Worm (Caenorhabditis elegans) whole organism, young adult: ENCODE measurements around the gene tag-164.

ENCODE experiments used
- B0035.1 ChIP-seq: sonication (generic microtip); optimal IDR thresholded peaks from 2 replicates; lab custom pipeline; 2016; ENCODE audit warnings: missing genetic modification characterization, mild to moderate bottlenecking, missing compliant biosample characterization, missing genotype, missing genetic modification reagents
- C17E4.6 ChIP-seq: fragments of 200-800 bp; sonication (Bioruptor generic); IDR thresholded peaks from 2 replicates; pipeline ENCODE4 v1.3.6; 2022; ENCODE audit warnings: missing genetic modification reagents, missing genetic modification characterization, missing compliant biosample characterization
- D2030.7 ChIP-seq: fragments of 200-800 bp; sonication (Bioruptor generic); IDR thresholded peaks from 2 replicates; pipeline ENCODE4 v1.3.6; 2022; ENCODE audit warnings: missing genetic modification reagents, missing genetic modification characterization, missing compliant biosample characterization
- F22D6.2 ChIP-seq: sonication (generic microtip); optimal IDR thresholded peaks from 2 replicates; lab custom pipeline; 2016; ENCODE audit warnings: mild to moderate bottlenecking, missing genetic modification characterization, missing compliant biosample characterization
- F55B11.4 ChIP-seq: sonication (generic microtip); optimal IDR thresholded peaks from 2 replicates; lab custom pipeline; 2016; ENCODE audit warnings: missing compliant biosample characterization, missing genetic modification characterization, borderline replicate concordance; ENCODE audit not compliant: insufficient read depth
- F57A8.1 ChIP-seq: fragments of 200-800 bp; sonication (Bioruptor generic); optimal IDR thresholded peaks from 2 replicates; lab custom pipeline; 2018; ENCODE audit warnings: mild to moderate bottlenecking, missing genetic modification characterization, moderate library complexity, missing compliant biosample characterization
- K12H6.12 ChIP-seq: fragments of 200-800 bp; sonication (Bioruptor generic); optimal IDR thresholded peaks from 2 replicates; lab custom pipeline; 2018; ENCODE audit warnings: mild to moderate bottlenecking, missing genetic modification characterization, missing compliant biosample characterization
- T26A5.8 ChIP-seq: sonication (generic microtip); optimal IDR thresholded peaks from 2 replicates; lab custom pipeline; 2016; ENCODE audit warnings: missing genetic modification characterization, missing compliant biosample characterization
- Y53F4B.3 ChIP-seq: fragments of 200-800 bp; sonication (Bioruptor generic); IDR thresholded peaks from 2 replicates; pipeline ENCODE4 v1.3.6; 2022; ENCODE audit warnings: missing genetic modification reagents, missing genetic modification characterization, missing compliant biosample characterization
- aptf-2 ChIP-seq: fragments of 200-800 bp; sonication (Bioruptor generic); conservative IDR thresholded peaks from 2 replicates; pipeline ENCODE4 v1.3.6; 2022; ENCODE audit warnings: missing genetic modification reagents, missing genetic modification characterization, missing compliant biosample characterization
- aptf-3 ChIP-seq: fragments of 200-800 bp; sonication (Bioruptor generic); IDR thresholded peaks from 2 replicates; pipeline ENCODE4 v1.3.6; 2022; ENCODE audit warnings: missing genetic modification characterization, missing compliant biosample characterization
- athp-1 ChIP-seq: sonication (generic microtip); optimal IDR thresholded peaks from 2 replicates; lab custom pipeline; 2017; ENCODE audit warnings: mild to moderate bottlenecking, missing genetic modification characterization, missing compliant biosample characterization
- attf-6 ChIP-seq: fragments of 200-800 bp; sonication (Bioruptor generic); IDR thresholded peaks from 2 replicates; pipeline ENCODE4 v1.3.6; 2022; ENCODE audit warnings: missing genetic modification reagents, missing genetic modification characterization, missing compliant biosample characterization
- cebp-2 ChIP-seq: fragments of 200-800 bp; sonication (Bioruptor generic); IDR thresholded peaks from 2 replicates; pipeline ENCODE4 v1.3.6; 2022; ENCODE audit warnings: missing genetic modification characterization, missing compliant biosample characterization
- ceh-40 ChIP-seq: fragments of 200-800 bp; sonication (Bioruptor generic); IDR thresholded peaks from 2 replicates; pipeline ENCODE4 v1.3.6; 2022; ENCODE audit warnings: missing genetic modification characterization, missing compliant biosample characterization
- ceh-91 ChIP-seq: fragments of 200-800 bp; sonication (Bioruptor generic); IDR thresholded peaks from 2 replicates; pipeline ENCODE4 v1.3.6; 2022; ENCODE audit warnings: missing genetic modification reagents, missing genetic modification characterization, missing compliant biosample characterization
- dox-1 ChIP-seq: fragments of 200-800 bp; sonication (Bioruptor generic); IDR thresholded peaks from 2 replicates; pipeline ENCODE4 v1.3.6; 2022; ENCODE audit warnings: missing genetic modification reagents, missing genetic modification characterization, missing compliant biosample characterization
- dpff-1 ChIP-seq: sonication (generic microtip); optimal IDR thresholded peaks from 2 replicates; lab custom pipeline; 2017; ENCODE audit warnings: mild to moderate bottlenecking, missing genetic modification characterization, missing compliant biosample characterization
- efl-1 ChIP-seq: fragments of 150-350 bp; optimal IDR thresholded peaks from 2 replicates; lab custom pipeline; 2014; ENCODE audit warnings: missing biosample characterization, missing genetic modification reagents, missing genetic modification characterization
- egl-44 ChIP-seq: fragments of 200-800 bp; sonication (Bioruptor generic); IDR thresholded peaks from 2 replicates; pipeline ENCODE4 v1.3.6; 2022; ENCODE audit warnings: missing genetic modification reagents, missing genetic modification characterization, missing compliant biosample characterization
- ets-4 ChIP-seq: fragments of 200-800 bp; sonication (Bioruptor generic); optimal IDR thresholded peaks from 2 replicates; lab custom pipeline; 2018; ENCODE audit warnings: mild to moderate bottlenecking, missing genetic modification characterization, missing compliant biosample characterization
- gei-17 ChIP-seq: fragments of 200-800 bp; sonication (Bioruptor generic); optimal IDR thresholded peaks from 2 replicates; lab custom pipeline; 2018; ENCODE audit warnings: mild to moderate bottlenecking, missing genetic modification characterization, missing compliant biosample characterization
- hlh-12 ChIP-seq: sonication (generic microtip); optimal IDR thresholded peaks from 2 replicates; lab custom pipeline; 2016; ENCODE audit warnings: missing genetic modification characterization, missing compliant biosample characterization
- hmg-20 ChIP-seq: fragments of 200-800 bp; sonication (Bioruptor generic); IDR thresholded peaks from 2 replicates; pipeline ENCODE4 v1.3.6; 2022; ENCODE audit warnings: missing genetic modification reagents, missing genetic modification characterization, missing compliant biosample characterization
- hrde-1 ChIP-seq: sonication (generic microtip); optimal IDR thresholded peaks from 2 replicates; lab custom pipeline; 2016; ENCODE audit warnings: missing genetic modification characterization, mild to moderate bottlenecking, missing compliant biosample characterization, moderate library complexity, missing genotype, missing genetic modification reagents, borderline replicate concordance
- lag-1 ChIP-seq: fragments of 200-800 bp; sonication (Bioruptor generic); IDR thresholded peaks from 2 replicates; pipeline ENCODE4 v1.3.6; 2022; ENCODE audit warnings: missing genetic modification reagents, missing genetic modification characterization, missing compliant biosample characterization
- lin-35 ChIP-seq, 3 experiments: fragments of 150-350 bp in 2 of 3; sonication (generic microtip) in 1 of 3; optimal IDR thresholded peaks; 2 replicates each; lab custom pipeline; 2014 to 2018; ENCODE audit warnings: missing biosample characterization in 3 of 3, missing genetic modification characterization in 3 of 3, missing genetic modification reagents in 3 of 3
- lsl-1 ChIP-seq: fragments of 200-800 bp; sonication (Bioruptor generic); optimal IDR thresholded peaks from 2 replicates; lab custom pipeline; 2018; ENCODE audit warnings: mild to moderate bottlenecking, missing genetic modification characterization, moderate library complexity, missing compliant biosample characterization
- madf-3 ChIP-seq: fragments of 200-800 bp; sonication (Bioruptor generic); IDR thresholded peaks from 2 replicates; pipeline ENCODE4 v1.3.6; 2022; ENCODE audit warnings: missing genetic modification reagents, missing genetic modification characterization, missing compliant biosample characterization
- madf-6 ChIP-seq: fragments of 200-800 bp; sonication (Bioruptor generic); IDR thresholded peaks from 2 replicates; pipeline ENCODE4 v1.3.6; 2022; ENCODE audit warnings: missing genetic modification reagents, missing genetic modification characterization, missing compliant biosample characterization
- mel-28 ChIP-seq: sonication (generic microtip); optimal IDR thresholded peaks from 2 replicates; lab custom pipeline; 2016; ENCODE audit warnings: borderline replicate concordance, mild to moderate bottlenecking, missing genetic modification characterization, missing compliant biosample characterization
- mes-4 ChIP-seq: sonication (generic microtip); optimal IDR thresholded peaks from 2 replicates; lab custom pipeline; 2016; ENCODE audit warnings: missing genotype, missing genetic modification characterization, missing compliant biosample characterization
- nfya-2 ChIP-seq: fragments of 200-800 bp; sonication (Bioruptor generic); IDR thresholded peaks from 2 replicates; pipeline ENCODE4 v1.3.6; 2022; ENCODE audit warnings: missing genetic modification reagents, missing genetic modification characterization, missing compliant biosample characterization
- pha-4 ChIP-seq: fragments of 150-350 bp; sonication (generic microtip); optimal IDR thresholded peaks from 2 replicates; lab custom pipeline; 2014; ENCODE audit warnings: missing biosample characterization, missing genetic modification reagents, missing genetic modification characterization
- rcor-1 ChIP-seq: fragments of 200-800 bp; sonication (Bioruptor generic); IDR thresholded peaks from 2 replicates; pipeline ENCODE4 v1.3.6; 2022; ENCODE audit warnings: missing genetic modification reagents, missing genetic modification characterization, missing compliant biosample characterization
- rpc-1 ChIP-seq, 2 experiments: fragments of 150-350 bp in 1 of 2; sonication (generic microtip) in 1 of 2; optimal IDR thresholded peaks; 2 replicates each; lab custom pipeline; 2014 to 2018; ENCODE audit warnings: missing biosample characterization in 1 of 2, missing genetic modification characterization in 1 of 2, missing genetic modification reagents in 1 of 2, missing genotype in 1 of 2
- sea-2 ChIP-seq: fragments of 200-800 bp; sonication (Bioruptor generic); IDR thresholded peaks from 2 replicates; pipeline ENCODE4 v1.3.6; 2022; ENCODE audit warnings: missing genetic modification characterization, missing compliant biosample characterization
- snpc-1.3 ChIP-seq: sonication (generic microtip); optimal IDR thresholded peaks from 2 replicates; lab custom pipeline; 2017; ENCODE audit warnings: missing genetic modification characterization, mild to moderate bottlenecking, missing compliant biosample characterization, antibody characterized with exemption, moderate library complexity, missing genotype, missing genetic modification reagents; ENCODE audit not compliant: insufficient read depth
- snpc-3.4 ChIP-seq: sonication (generic microtip); optimal IDR thresholded peaks from 2 replicates; lab custom pipeline; 2017; ENCODE audit warnings: missing genetic modification characterization, mild to moderate bottlenecking, missing compliant biosample characterization, antibody characterized with exemption, moderate library complexity, missing genotype, missing genetic modification reagents
- somi-1 ChIP-seq: fragments of 200-800 bp; sonication (Bioruptor generic); optimal IDR thresholded peaks from 2 replicates; lab custom pipeline; 2018; ENCODE audit warnings: mild to moderate bottlenecking, missing genetic modification characterization, missing compliant biosample characterization
- tlf-1 ChIP-seq: fragments of 200-800 bp; sonication (Bioruptor generic); optimal IDR thresholded peaks from 2 replicates; lab custom pipeline; 2018; ENCODE audit warnings: mild to moderate bottlenecking, missing genetic modification characterization, missing compliant biosample characterization
- unc-130 ChIP-seq: sonication (generic microtip); optimal IDR thresholded peaks from 2 replicates; lab custom pipeline; 2016; ENCODE audit warnings: missing genetic modification reagents, missing genetic modification characterization, missing compliant biosample characterization
- xnd-1 ChIP-seq: sonication (generic microtip); optimal IDR thresholded peaks from 2 replicates; lab custom pipeline; 2016; ENCODE audit warnings: missing genotype, missing genetic modification reagents, missing genetic modification characterization, missing compliant biosample characterization
- zfh-2 ChIP-seq: fragments of 200-800 bp; sonication (Bioruptor generic); conservative IDR thresholded peaks from 2 replicates; pipeline ENCODE4 v1.3.6; 2022; ENCODE audit warnings: missing genetic modification reagents, missing genetic modification characterization, missing compliant biosample characterization
- ztf-3 ChIP-seq: fragments of 200-800 bp; sonication (Bioruptor generic); optimal IDR thresholded peaks from 2 replicates; lab custom pipeline; 2018; ENCODE audit warnings: mild to moderate bottlenecking, missing genetic modification characterization, missing compliant biosample characterization

tag-164 gene

DNA sequence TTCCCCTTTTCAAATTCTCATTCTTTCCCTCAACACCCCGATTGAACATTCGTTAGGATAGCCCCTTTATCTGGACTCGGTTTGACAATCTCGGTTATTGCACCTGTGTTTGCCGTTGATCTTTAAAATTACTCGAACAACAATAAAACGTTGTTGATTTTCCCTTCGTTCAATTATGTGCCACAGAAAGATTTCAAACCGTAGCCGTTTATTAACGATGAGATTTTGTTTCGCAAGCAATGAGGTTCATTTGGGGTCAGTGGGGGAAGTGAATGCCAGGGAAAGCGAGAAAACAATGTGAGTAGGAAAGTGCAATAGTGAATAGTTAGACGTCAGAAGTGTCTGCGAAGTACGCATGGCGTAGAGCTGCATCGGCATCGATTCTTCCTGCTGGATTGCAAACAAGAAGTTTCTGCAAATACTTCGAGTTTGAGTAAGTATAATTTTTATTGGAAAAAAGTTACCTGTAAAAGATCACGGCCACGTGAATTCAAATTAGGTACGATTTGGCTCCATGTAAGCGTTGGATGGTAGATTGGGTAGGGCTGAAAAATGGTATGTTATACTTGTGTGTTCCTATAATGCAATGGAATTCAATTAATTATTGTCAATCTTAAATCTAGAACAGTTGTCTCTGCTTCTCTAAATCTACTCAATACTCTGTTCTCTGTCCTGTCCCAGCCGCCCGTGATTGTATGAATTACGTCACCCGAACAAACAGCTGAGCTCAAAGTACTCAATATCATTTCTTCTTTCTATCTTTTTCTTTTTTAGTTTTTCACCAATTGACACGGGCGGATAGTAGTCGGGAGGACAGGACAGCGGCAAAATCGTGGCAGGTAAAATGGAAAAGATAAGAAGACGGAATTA is 5.4 kb downstream of the tag-164 start, which contains the start of gene kel-3 (continued):
- no peak for TF ChIP-seq F55B11.4 (tag; lab: Kevin White, UChicago)
- no peak; the same call in 1 of the 2 replicates for TF ChIP-seq cebp-2 (GFP tag; lab: Robert Waterston, UW)
- TF ChIP-seq unc-130 = peak; percentile 97
- TF ChIP-seq mes-4 (tag; lab: Kevin White, UChicago) = peak; percentile 54
- TF ChIP-seq sea-2 (GFP tag; lab: Robert Waterston, UW) = peak; percentile 66; the same call in 1 of the 2 replicates
- peak; percentile 74 for TF ChIP-seq rcor-1
- no peak for TF ChIP-seq lag-1 (GFP tag; lab: Robert Waterston, UW)
- TF ChIP-seq egl-44 (GFP tag; lab: Robert Waterston, UW) = 0 out of 2 replicates have a peak, but pooled peaks have one; percentile 36
- TF ChIP-seq D2030.7 (GFP tag; lab: Robert Waterston, UW) = peak; percentile 91
- peak; percentile 21 for TF ChIP-seq mel-28 (tag; lab: Kevin White, UChicago)
- peak; percentile 40 for TF ChIP-seq efl-1 (GFP tag; lab: Kevin White, UChicago)
- TF ChIP-seq zfh-2 (GFP tag; lab: Robert Waterston, UW) = no peak
- TF ChIP-seq lsl-1 (GFP tag; lab: Kevin White, UChicago) = peak; percentile 73
- TF ChIP-seq K12H6.12 (tag; lab: Kevin White, UChicago) = peak; percentile 25
- peak; percentile 77 for TF ChIP-seq somi-1 (GFP tag; lab: Kevin White, UChicago)
- TF ChIP-seq F57A8.1 (GFP tag; lab: Kevin White, UChicago) = peak; percentile 39
- TF ChIP-seq pha-4 = peak; percentile 72
- peak; percentile 87 for TF ChIP-seq attf-6 (GFP tag; lab: Robert Waterston, UW)
- TF ChIP-seq snpc-1.3 = peak; percentile 90
- no peak for TF ChIP-seq rpc-1 (optimal IDR thresholded peaks at IDR 0.05; lab: Kevin White, UChicago)
- TF ChIP-seq rpc-1 (tag; optimal IDR thresholded peaks at IDR 0.05; lab: Kevin White, UChicago) = peak; percentile 11
- TF ChIP-seq xnd-1 = peak; percentile 33
- TF ChIP-seq dpff-1 (tag; lab: Kevin White, UChicago) = peak; percentile 98
- peak; percentile 83 for TF ChIP-seq dox-1 (GFP tag; lab: Robert Waterston, UW)
- TF ChIP-seq gei-17 (GFP tag; lab: Kevin White, UChicago) = peak; percentile 10
- TF ChIP-seq nfya-2 (GFP tag; lab: Robert Waterston, UW) = peak; percentile 83; the same call in 1 of the 2 replicates
- peak; percentile 98 for TF ChIP-seq hrde-1 (tag; lab: Kevin White, UChicago)
- TF ChIP-seq ztf-3 (GFP tag; lab: Kevin White, UChicago) = peak; percentile 91
- peak; percentile 98 for TF ChIP-seq athp-1 (tag; lab: Kevin White, UChicago)
- TF ChIP-seq F22D6.2 = peak; percentile 27
- no peak for TF ChIP-seq aptf-2 (GFP tag; lab: Robert Waterston, UW)
- TF ChIP-seq hmg-20 (GFP tag; lab: Robert Waterston, UW) = peak; percentile 34; the same call in 1 of the 2 replicates
- TF ChIP-seq lin-35 (GFP tag; optimal IDR thresholded peaks at IDR 0.05; lab: Kevin White, UChicago) = peak in 2 of 3 experiments; percentile 62 to 89
- peak; percentile 96 for TF ChIP-seq ets-4 (GFP tag; lab: Kevin White, UChicago)
- peak; percentile 63 for TF ChIP-seq snpc-3.4
- TF ChIP-seq madf-6 (GFP tag; lab: Robert Waterston, UW) = peak; percentile 85
- TF ChIP-seq Y53F4B.3 (GFP tag; lab: Robert Waterston, UW) = no peak
- TF ChIP-seq aptf-3 (GFP tag; lab: Robert Waterston, UW) = peak; percentile 75
- TF ChIP-seq C17E4.6 (GFP tag; lab: Robert Waterston, UW) = peak; percentile 81
- no peak for TF ChIP-seq ceh-40 (GFP tag; lab: Robert Waterston, UW)
- no peak for TF ChIP-seq ceh-91 (GFP tag; lab: Robert Waterston, UW)
- peak; percentile 87 for TF ChIP-seq madf-3
- TF ChIP-seq T26A5.8 = peak; percentile 98
- no peak for TF ChIP-seq hlh-12
- peak; percentile 90 for TF ChIP-seq B0035.1
- TF ChIP-seq tlf-1 (GFP tag; lab: Kevin White, UChicago) = peak; percentile 97
